Fruit fly (Drosophila melanogaster) whole organism, embryonic: ENCODE measurements around the gene CG10725.

Experiments used
- Aef1 ChIP-seq: fragments of 200-800 bp; sonication (Bioruptor generic); IDR thresholded peaks from 3 replicates; pipeline ENCODE4 v1.3.6; 2022; ENCODE audit warnings: missing biosample characterization, missing genetic modification characterization
- CG10959 ChIP-seq: fragments of 200-800 bp; sonication (Bioruptor generic); IDR thresholded peaks from 2 replicates; pipeline ENCODE4 v1.3.6; 2022; ENCODE audit warnings: missing biosample characterization, missing genetic modification characterization
- CG11093 ChIP-seq: fragments of 200-800 bp; sonication (Bioruptor generic); IDR thresholded peaks from 3 replicates; pipeline ENCODE4 v1.3.6; 2022; ENCODE audit warnings: missing biosample characterization, missing genetic modification characterization
- CG13424 ChIP-seq: fragments of 200-800 bp; sonication (Bioruptor generic); optimal IDR thresholded peaks from 2 replicates; lab custom pipeline; 2019; ENCODE audit warnings: missing biosample characterization, mild to moderate bottlenecking, missing genetic modification characterization, moderate library complexity
- CG14667 ChIP-seq: fragments of 200-800 bp; sonication (Bioruptor generic); IDR thresholded peaks from 2 replicates; pipeline ENCODE4 v1.3.6; 2022; ENCODE audit warnings: missing biosample characterization, missing genetic modification characterization
- CG15696 ChIP-seq: fragments of 200-800 bp; sonication (Bioruptor generic); optimal IDR thresholded peaks from 2 replicates; lab custom pipeline; 2019; ENCODE audit warnings: missing biosample characterization, mild to moderate bottlenecking, missing genetic modification characterization, moderate library complexity
- CG1602 ChIP-seq: fragments of 200-800 bp; sonication (Bioruptor generic); optimal IDR thresholded peaks from 3 replicates; lab custom pipeline; 2016; ENCODE audit warnings: missing biosample characterization, missing genetic modification characterization
- CG34376 ChIP-seq: fragments of 200-800 bp; sonication (Bioruptor generic); optimal IDR thresholded peaks from 2 replicates; lab custom pipeline; 2018; ENCODE audit warnings: missing biosample characterization, mild to moderate bottlenecking, missing genetic modification characterization
- CG3838 ChIP-seq: fragments of 200-800 bp; sonication (Bioruptor generic); optimal IDR thresholded peaks from 3 replicates; lab custom pipeline; 2016; ENCODE audit warnings: missing biosample characterization, missing genetic modification characterization
- CG4820 ChIP-seq: fragments of 200-800 bp; sonication (Bioruptor generic); optimal IDR thresholded peaks from 3 replicates; lab custom pipeline; 2016; ENCODE audit warnings: missing biosample characterization, missing genetic modification characterization
- CG5953 ChIP-seq: fragments of 200-800 bp; sonication (Bioruptor generic); IDR thresholded peaks from 2 replicates; pipeline ENCODE4 v1.3.6; 2022; ENCODE audit warnings: missing biosample characterization, missing genetic modification characterization
- Chrac-16 ChIP-seq: fragments of 200-800 bp; sonication (Bioruptor generic); optimal IDR thresholded peaks from 3 replicates; lab custom pipeline; 2016; ENCODE audit warnings: missing biosample characterization, missing genetic modification characterization
- CkIIα-i1 ChIP-seq: fragments of 200-800 bp; sonication (Bioruptor generic); IDR thresholded peaks from 2 replicates; pipeline ENCODE4 v1.3.6; 2022; ENCODE audit warnings: missing biosample characterization, missing genetic modification characterization
- CrebB ChIP-seq: fragments of 200-800 bp; sonication (Bioruptor generic); optimal IDR thresholded peaks from 3 replicates; lab custom pipeline; 2018; ENCODE audit warnings: missing biosample characterization, mild to moderate bottlenecking, missing genetic modification characterization
- D19A ChIP-seq: fragments of 200-800 bp; optimal IDR thresholded peaks from 3 replicates; lab custom pipeline; 2019; ENCODE audit warnings: missing biosample characterization, mild to moderate bottlenecking, missing genetic modification characterization, moderate library complexity
- D19B ChIP-seq: fragments of 200-800 bp; sonication (Bioruptor generic); optimal IDR thresholded peaks from 2 replicates; lab custom pipeline; 2017; ENCODE audit warnings: missing biosample characterization, mild to moderate bottlenecking, missing genetic modification characterization
- Deaf1 ChIP-seq: fragments of 200-800 bp; optimal IDR thresholded peaks from 3 replicates; lab custom pipeline; 2019; ENCODE audit warnings: missing biosample characterization, mild to moderate bottlenecking, missing genetic modification characterization, moderate library complexity
- Drgx ChIP-seq: fragments of 200-800 bp; sonication (Bioruptor generic); IDR thresholded peaks from 2 replicates; pipeline ENCODE4 v1.3.6; 2022; ENCODE audit warnings: missing biosample characterization, missing genetic modification characterization
- HLH3B ChIP-seq: fragments of 200-800 bp; sonication (Bioruptor generic); IDR thresholded peaks from 2 replicates; pipeline ENCODE4 v1.3.6; 2022; ENCODE audit warnings: missing biosample characterization, missing genetic modification characterization
- Meics ChIP-seq: fragments of 200-800 bp; sonication (Bioruptor generic); optimal IDR thresholded peaks from 2 replicates; lab custom pipeline; 2017; ENCODE audit warnings: missing biosample characterization, mild to moderate bottlenecking, missing genetic modification characterization
- NC2α ChIP-seq: fragments of 200-800 bp; sonication (Bioruptor generic); optimal IDR thresholded peaks from 2 replicates; lab custom pipeline; 2016; ENCODE audit warnings: missing biosample characterization, missing genetic modification characterization
- Neu2 ChIP-seq: fragments of 200-800 bp; sonication (Bioruptor generic); optimal IDR thresholded peaks from 3 replicates; lab custom pipeline; 2016; ENCODE audit warnings: missing biosample characterization, missing genetic modification characterization, borderline replicate concordance
- Oaz ChIP-seq: fragments of 200-800 bp; sonication (Bioruptor generic); IDR thresholded peaks from 2 replicates; pipeline ENCODE4 v1.3.6; 2022; ENCODE audit warnings: missing biosample characterization, missing genetic modification characterization
- Poxn ChIP-seq: fragments of 200-800 bp; sonication (Bioruptor generic); IDR thresholded peaks from 2 replicates; pipeline ENCODE4 v1.3.6; 2022; ENCODE audit warnings: missing biosample characterization, missing genetic modification characterization
- Sox102F ChIP-seq: fragments of 200-800 bp; sonication (Bioruptor generic); optimal IDR thresholded peaks from 2 replicates; lab custom pipeline; 2018; ENCODE audit warnings: missing biosample characterization, mild to moderate bottlenecking, missing genetic modification characterization, moderate library complexity
- Spps ChIP-seq: fragments of 200-800 bp; sonication (Bioruptor generic); optimal IDR thresholded peaks from 2 replicates; lab custom pipeline; 2018; ENCODE audit warnings: missing biosample characterization, mild to moderate bottlenecking, missing genetic modification characterization
- Xbp1 ChIP-seq: fragments of 200-800 bp; sonication (Bioruptor generic); optimal IDR thresholded peaks from 3 replicates; lab custom pipeline; 2016; ENCODE audit warnings: missing biosample characterization, mild to moderate bottlenecking, missing genetic modification characterization
- bcd ChIP-seq: fragments of 200-800 bp; sonication (Bioruptor generic); optimal IDR thresholded peaks from 2 replicates; lab custom pipeline; 2017; ENCODE audit warnings: missing biosample characterization, mild to moderate bottlenecking, missing genetic modification characterization
- ci ChIP-seq: fragments of 200-800 bp; sonication (Bioruptor generic); IDR thresholded peaks from 3 replicates; pipeline ENCODE4 v1.3.6; 2022; ENCODE audit warnings: missing biosample characterization, missing genetic modification characterization
- eve ChIP-seq, 2 experiments: fragments of >200 bp; optimal IDR thresholded peaks; 2 replicates each; lab custom pipeline; 2017; ENCODE audit warnings: missing biosample characterization in 2 of 2, missing genetic modification characterization in 2 of 2
- ewg ChIP-seq: fragments of 200-800 bp; sonication (Bioruptor generic); optimal IDR thresholded peaks from 3 replicates; lab custom pipeline; 2017; ENCODE audit warnings: mild to moderate bottlenecking, missing biosample characterization, missing genetic modification reagents, missing genetic modification characterization
- fd3F ChIP-seq: fragments of 200-800 bp; sonication (Bioruptor generic); optimal IDR thresholded peaks from 2 replicates; lab custom pipeline; 2018; ENCODE audit warnings: missing biosample characterization, mild to moderate bottlenecking, missing genetic modification characterization, moderate library complexity
- her ChIP-seq: fragments of 200-800 bp; sonication (Bioruptor generic); optimal IDR thresholded peaks from 2 replicates; lab custom pipeline; 2016; ENCODE audit warnings: missing biosample characterization, missing genetic modification characterization
- hth ChIP-seq: fragments of >200 bp; optimal IDR thresholded peaks from 2 replicates; lab custom pipeline; 2017; ENCODE audit warnings: inconsistent platforms
- jigr1 ChIP-seq: fragments of 200-800 bp; sonication (Bioruptor generic); IDR thresholded peaks from 3 replicates; pipeline ENCODE4 v1.3.6; 2022; ENCODE audit warnings: missing biosample characterization, missing genetic modification characterization
- klu ChIP-seq: fragments of 200-800 bp; sonication (Bioruptor generic); IDR thresholded peaks from 2 replicates; pipeline ENCODE4 v1.3.6; 2022; ENCODE audit warnings: missing biosample characterization, missing genetic modification characterization
- mirr ChIP-seq: fragments of 200-800 bp; sonication (Bioruptor generic); optimal IDR thresholded peaks from 3 replicates; lab custom pipeline; 2018; ENCODE audit warnings: missing biosample characterization, mild to moderate bottlenecking, missing genetic modification characterization
- mld ChIP-seq: fragments of 200-800 bp; sonication (Bioruptor generic); IDR thresholded peaks from 3 replicates; pipeline ENCODE4 v1.3.6; 2022; ENCODE audit warnings: missing biosample characterization, missing genetic modification characterization; ENCODE audit not compliant: partially characterized antibody
- pnt ChIP-seq: fragments of 200-800 bp; sonication (Bioruptor generic); optimal IDR thresholded peaks from 3 replicates; lab custom pipeline; 2016; ENCODE audit warnings: missing biosample characterization, missing genetic modification characterization
- pum ChIP-seq: fragments of 200-800 bp; sonication (Bioruptor generic); optimal IDR thresholded peaks from 2 replicates; lab custom pipeline; 2016; ENCODE audit warnings: missing biosample characterization, missing genetic modification characterization
- salm ChIP-seq: fragments of 200-800 bp; sonication (Bioruptor generic); optimal IDR thresholded peaks from 2 replicates; lab custom pipeline; 2018; ENCODE audit warnings: missing biosample characterization, mild to moderate bottlenecking, missing genetic modification characterization

The CG10725 gene

dm6 chr3L:13435170-13435727 lies 2.5 kb upstream of the CG10725 start, which contains the start of gene CG10713 (continued):
- peak; percentile 29; the same call in 1 of the 3 replicates for TF ChIP-seq Aef1
- TF ChIP-seq Spps (tag; lab: Kevin White, UChicago): no peak
- TF ChIP-seq CrebB (tag; lab: Kevin White, UChicago): no peak
- no peak for TF ChIP-seq Poxn (GFP tag; lab: Robert Waterston, UW)
- 0 out of 3 replicates have a peak, but pooled peaks have one; percentile 50 for TF ChIP-seq mld (GFP tag; lab: Robert Waterston, UW)
- TF ChIP-seq CG10959 (GFP tag; lab: Robert Waterston, UW): no peak
- no peak for TF ChIP-seq jigr1 (GFP tag; lab: Robert Waterston, UW)
- TF ChIP-seq CG5953 (GFP tag; lab: Robert Waterston, UW): no peak
- peak; percentile 18; the same call in 1 of the 2 replicates for TF ChIP-seq HLH3B (GFP tag; lab: Robert Waterston, UW)
- no peak for TF ChIP-seq eve (GFP tag; optimal IDR thresholded peaks at IDR 0.05; lab: Kevin White, UChicago)
- TF ChIP-seq CG11093 (GFP tag; lab: Robert Waterston, UW): no peak
- no peak for TF ChIP-seq her (GFP tag; lab: Kevin White, UChicago)
- peak; percentile 74 for TF ChIP-seq Drgx (GFP tag; lab: Robert Waterston, UW)
- 0 out of 3 replicates have a peak, but pooled peaks have one; percentile 8 for TF ChIP-seq ci (GFP tag; lab: Robert Waterston, UW)
- TF ChIP-seq CG3838: no peak
- no peak for TF ChIP-seq klu (GFP tag; lab: Robert Waterston, UW)
- no peak for TF ChIP-seq Neu2 (GFP tag; lab: Kevin White, UChicago)
- TF ChIP-seq Chrac-16: no peak
- no peak for TF ChIP-seq CG14667 (GFP tag; lab: Robert Waterston, UW)
- no peak for TF ChIP-seq Sox102F (GFP tag; lab: Kevin White, UChicago)
- TF ChIP-seq CG34376: no peak
- no peak for TF ChIP-seq NC2α

- TF ChIP-seq Xbp1 (GFP tag; lab: Kevin White, UChicago) (no peak), bcd (GFP tag; lab: Kevin White, UChicago) (no peak), CG1602 (GFP tag; lab: Kevin White, UChicago) (no peak), CG5953 (GFP tag; lab: Robert Waterston, UW) (no peak), ewg (GFP tag; lab: Kevin White, UChicago) (no peak)
Measured at dm6 chr3L:13437036-13437435, 718 bp upstream of the CG10725 start, which contains the start of gene CG10154. TSS of gene CG10154 (minus strand) at chr3L:13437136.

- TF ChIP-seq salm (tag; lab: Kevin White, UChicago) (no peak), mirr (GFP tag; lab: Kevin White, UChicago) (no peak), fd3F (GFP tag; lab: Kevin White, UChicago) (no peak), CG4820 (GFP tag; lab: Kevin White, UChicago) (no peak), pnt (GFP tag; lab: Kevin White, UChicago) (no peak), CkIIα-i1 (GFP tag; lab: Robert Waterston, UW) (no peak), Oaz (GFP tag; lab: Robert Waterston, UW) (no peak), CG13424 (tag; lab: Kevin White, UChicago) (no peak), Deaf1 (tag; lab: Kevin White, UChicago) (peak; percentile 89), D19A (tag; lab: Kevin White, UChicago) (peak; percentile 20), hth (lab: Kevin White, UChicago) (no peak), Meics (no peak), CG15696 (tag; lab: Kevin White, UChicago) (no peak), D19B (GFP tag; lab: Kevin White, UChicago) (no peak), pum (no peak)
Measured at dm6 chr3L:13440370-13440960, 2.7 kb downstream of the CG10725 start, which contains the start of the genes CG10140 and CG14109. TSS of gene CG10140 (minus strand) at chr3L:13440470. TSS of gene CG14109 (plus strand) at chr3L:13440910.
